Fruit fly (Drosophila melanogaster) whole organism, prepupa: Measurements from ENCODE around the gene Ppcs.
A peak's percentile ranks its signal among the peaks of the same experiment; 100 is the strongest.

Experiments
- Blimp-1 ChIP-seq: fragments of 200-800 bp; sonication (Bioruptor generic); optimal IDR thresholded peaks from 3 replicates; lab custom pipeline; 2017; ENCODE audit warnings: missing biosample characterization, missing genetic modification characterization, mild to moderate bottlenecking, moderate library complexity, missing genetic modification reagents
- CG10669 ChIP-seq: fragments of 200-800 bp; sonication (Bioruptor generic); optimal IDR thresholded peaks from 3 replicates; lab custom pipeline; 2018; ENCODE audit warnings: missing biosample characterization, mild to moderate bottlenecking, missing genetic modification characterization, moderate library complexity
- CG11294 ChIP-seq: fragments of 200-800 bp; sonication (Bioruptor generic); IDR thresholded peaks from 2 replicates; pipeline ENCODE4 v1.3.6; 2022; ENCODE audit warnings: missing biosample characterization, missing genetic modification characterization
- CG11762 ChIP-seq: fragments of 200-800 bp; sonication (Bioruptor generic); optimal IDR thresholded peaks from 3 replicates; lab custom pipeline; 2016; ENCODE audit warnings: missing biosample characterization, missing genetic modification characterization; ENCODE audit not compliant: insufficient read depth
- CG15336 ChIP-seq: fragments of 200-800 bp; sonication (Bioruptor generic); IDR thresholded peaks from 2 replicates; pipeline ENCODE4 v1.3.6; 2022; ENCODE audit warnings: missing biosample characterization, missing genetic modification characterization
- CG1621 ChIP-seq: fragments of 200-800 bp; sonication (Bioruptor generic); optimal IDR thresholded peaks from 3 replicates; lab custom pipeline; 2018; ENCODE audit warnings: missing biosample characterization, mild to moderate bottlenecking, missing genetic modification characterization
- CG3032 ChIP-seq: fragments of 200-800 bp; optimal IDR thresholded peaks from 2 replicates; lab custom pipeline; 2019; ENCODE audit warnings: missing biosample characterization, mild to moderate bottlenecking, missing genetic modification characterization, moderate library complexity
- CG34406 ChIP-seq: fragments of 200-800 bp; sonication (Bioruptor generic); optimal IDR thresholded peaks from 3 replicates; lab custom pipeline; 2016; ENCODE audit warnings: missing biosample characterization, missing genetic modification characterization
- CG4318 ChIP-seq: fragments of 200-800 bp; sonication (Bioruptor generic); optimal IDR thresholded peaks from 3 replicates; lab custom pipeline; 2017; ENCODE audit warnings: missing biosample characterization, mild to moderate bottlenecking, missing genetic modification characterization
- CG6163 ChIP-seq: fragments of 200-800 bp; sonication (Bioruptor generic); IDR thresholded peaks from 3 replicates; pipeline ENCODE4 v1.3.6; 2022; ENCODE audit warnings: missing biosample characterization, missing genetic modification characterization
- CG6276 ChIP-seq: fragments of 200-800 bp; sonication (Bioruptor generic); optimal IDR thresholded peaks from 2 replicates; lab custom pipeline; 2017; ENCODE audit warnings: missing biosample characterization, mild to moderate bottlenecking, missing genetic modification characterization
- CG6808 ChIP-seq: fragments of 200-800 bp; sonication (Bioruptor generic); optimal IDR thresholded peaks from 3 replicates; lab custom pipeline; 2017; ENCODE audit warnings: missing biosample characterization, missing genetic modification characterization, mild to moderate bottlenecking, moderate library complexity, missing genetic modification reagents
- CG8319 ChIP-seq: fragments of 200-800 bp; sonication (Bioruptor generic); optimal IDR thresholded peaks from 3 replicates; lab custom pipeline; 2016; ENCODE audit warnings: missing biosample characterization, missing genetic modification characterization
- CG8632 ChIP-seq: fragments of 200-800 bp; sonication (Bioruptor generic); optimal IDR thresholded peaks from 3 replicates; lab custom pipeline; 2016; ENCODE audit warnings: missing biosample characterization, missing genetic modification characterization
- Eip75B ChIP-seq: fragments of 200-800 bp; sonication (Bioruptor generic); optimal IDR thresholded peaks from 3 replicates; lab custom pipeline; 2016; ENCODE audit warnings: missing biosample characterization, missing genetic modification characterization
- Eip78C ChIP-seq: fragments of 200-800 bp; sonication (Bioruptor generic); peaks from one replicate; lab custom pipeline; 2016; ENCODE audit warnings: missing biosample characterization, missing genetic modification characterization
- Eip93F ChIP-seq: fragments of 200-800 bp; sonication (Bioruptor generic); optimal IDR thresholded peaks from 2 replicates; lab custom pipeline; 2016; ENCODE audit warnings: missing biosample characterization, mild to moderate bottlenecking, missing genetic modification characterization
- Gug ChIP-seq: fragments of 200-800 bp; sonication (Bioruptor generic); IDR thresholded peaks from 2 replicates; pipeline ENCODE4 v1.3.6; 2022; ENCODE audit warnings: missing biosample characterization, missing genetic modification characterization
- Hr39 ChIP-seq: fragments of 200-800 bp; sonication (Bioruptor generic); optimal IDR thresholded peaks from 2 replicates; lab custom pipeline; 2016; ENCODE audit warnings: missing biosample characterization, missing genetic modification characterization
- Hr4 ChIP-seq: fragments of 200-800 bp; sonication (Bioruptor generic); optimal IDR thresholded peaks from 3 replicates; lab custom pipeline; 2016; ENCODE audit warnings: missing biosample characterization, missing genetic modification characterization
- Met ChIP-seq: fragments of 200-800 bp; sonication (Bioruptor generic); optimal IDR thresholded peaks from 3 replicates; lab custom pipeline; 2016; ENCODE audit warnings: missing biosample characterization, missing genetic modification characterization
- Smox ChIP-seq: fragments of 200-800 bp; sonication (Bioruptor generic); optimal IDR thresholded peaks from 3 replicates; lab custom pipeline; 2016; ENCODE audit warnings: missing biosample characterization, missing genetic modification characterization
- Sox15 ChIP-seq: fragments of 200-800 bp; sonication (Bioruptor generic); optimal IDR thresholded peaks from 3 replicates; lab custom pipeline; 2016; ENCODE audit warnings: missing biosample characterization, missing genetic modification characterization
- acj6 ChIP-seq: fragments of 200-800 bp; sonication (Bioruptor generic); optimal IDR thresholded peaks from 3 replicates; lab custom pipeline; 2016; ENCODE audit warnings: missing biosample characterization, missing genetic modification characterization
- cyc ChIP-seq: fragments of 200-800 bp; sonication (Bioruptor generic); optimal IDR thresholded peaks from 3 replicates; lab custom pipeline; 2016; ENCODE audit warnings: missing biosample characterization, missing genetic modification characterization
- dac ChIP-seq: fragments of 200-800 bp; sonication (Bioruptor generic); optimal IDR thresholded peaks from 2 replicates; lab custom pipeline; 2017; ENCODE audit warnings: missing biosample characterization, mild to moderate bottlenecking, missing genetic modification characterization
- dsx ChIP-seq: fragments of 200-800 bp; optimal IDR thresholded peaks from 3 replicates; lab custom pipeline; 2019; ENCODE audit warnings: missing biosample characterization, mild to moderate bottlenecking, missing genetic modification characterization, moderate library complexity; ENCODE audit not compliant: poor library complexity, severe bottlenecking
- eg ChIP-seq: fragments of 200-800 bp; sonication (Bioruptor generic); IDR thresholded peaks from 3 replicates; pipeline ENCODE4 v1.3.6; 2022; ENCODE audit warnings: missing biosample characterization, missing genetic modification characterization
- esn ChIP-seq: fragments of 200-800 bp; sonication (Bioruptor generic); optimal IDR thresholded peaks from 2 replicates; lab custom pipeline; 2016; ENCODE audit warnings: missing biosample characterization, mild to moderate bottlenecking, missing genetic modification characterization, moderate library complexity
- fd59A ChIP-seq: fragments of 200-800 bp; sonication (Bioruptor generic); optimal IDR thresholded peaks from 2 replicates; lab custom pipeline; 2017; ENCODE audit warnings: missing biosample characterization, mild to moderate bottlenecking, missing genetic modification characterization, missing genetic modification reagents
- fd85E ChIP-seq: fragments of 200-800 bp; sonication (Bioruptor generic); optimal IDR thresholded peaks from 3 replicates; lab custom pipeline; 2016; ENCODE audit warnings: missing biosample characterization, missing genetic modification characterization
- fkh ChIP-seq: fragments of 200-800 bp; sonication (Bioruptor generic); optimal IDR thresholded peaks from 3 replicates; lab custom pipeline; 2017; ENCODE audit warnings: missing biosample characterization, mild to moderate bottlenecking, missing genetic modification characterization, moderate library complexity
- net ChIP-seq: fragments of 200-800 bp; sonication (Bioruptor generic); optimal IDR thresholded peaks from 3 replicates; lab custom pipeline; 2016; ENCODE audit warnings: missing biosample characterization, missing genetic modification characterization
- pdm3 ChIP-seq: fragments of 200-800 bp; sonication (Bioruptor generic); optimal IDR thresholded peaks from 3 replicates; lab custom pipeline; 2016; ENCODE audit warnings: missing biosample characterization, missing genetic modification characterization
- spab ChIP-seq: fragments of 200-800 bp; sonication (Bioruptor generic); optimal IDR thresholded peaks from 2 replicates; lab custom pipeline; 2017; ENCODE audit warnings: missing biosample characterization, mild to moderate bottlenecking, missing genetic modification characterization, missing genetic modification reagents
- svp ChIP-seq: fragments of 200-800 bp; sonication (Bioruptor generic); peaks from one replicate; lab custom pipeline; 2016; ENCODE audit warnings: missing biosample characterization, missing genetic modification characterization
- topi ChIP-seq: fragments of 200-800 bp; sonication (Bioruptor generic); optimal IDR thresholded peaks from 3 replicates; lab custom pipeline; 2016; ENCODE audit warnings: missing biosample characterization, missing genetic modification characterization
- vri ChIP-seq: fragments of 200-800 bp; sonication (Bioruptor generic); optimal IDR thresholded peaks from 3 replicates; lab custom pipeline; 2016; ENCODE audit warnings: missing biosample characterization, mild to moderate bottlenecking, missing genetic modification characterization

Ppcs gene

DNA sequence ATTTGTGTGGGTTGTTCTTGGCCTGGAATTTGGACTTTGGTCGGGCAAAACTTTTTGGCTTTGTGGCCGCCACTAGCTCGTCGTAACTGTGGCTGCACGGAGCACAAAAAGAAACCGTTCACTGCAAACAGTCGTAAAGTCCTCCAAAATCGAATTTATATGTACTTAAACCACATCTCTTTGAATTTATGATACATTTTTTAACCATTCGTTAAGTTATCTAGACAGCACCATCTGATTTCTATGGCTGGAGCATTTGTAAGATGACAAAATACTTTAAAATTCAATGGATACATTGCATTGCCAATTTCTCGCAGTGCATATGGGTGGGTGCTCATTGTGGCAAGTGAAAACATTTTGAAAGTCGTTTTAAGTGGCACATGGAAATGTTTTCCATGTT lies 43.6 kb downstream of the Ppcs start (continued):
- TF ChIP-seq fd59A (GFP tag; lab: Kevin White, UChicago) (peak; percentile 10), Met (peak; percentile 70), spab (GFP tag; lab: Kevin White, UChicago) (peak; percentile 19), fkh (no peak), Eip78C (GFP tag; lab: Kevin White, UChicago) (peak; percentile 86), CG10669 (GFP tag; lab: Kevin White, UChicago) (peak; percentile 32), dsx (GFP tag; lab: Kevin White, UChicago) (no peak), CG3032 (tag; lab: Kevin White, UChicago) (peak; percentile 6), eg (peak; percentile 81), Gug (peak; percentile 57), CG6808 (GFP tag; lab: Kevin White, UChicago) (no peak), net (peak; percentile 72), pdm3 (peak; percentile 60), topi (GFP tag; lab: Kevin White, UChicago) (peak; percentile 55), CG8319 (GFP tag; lab: Kevin White, UChicago) (peak; percentile 3)

DNA sequence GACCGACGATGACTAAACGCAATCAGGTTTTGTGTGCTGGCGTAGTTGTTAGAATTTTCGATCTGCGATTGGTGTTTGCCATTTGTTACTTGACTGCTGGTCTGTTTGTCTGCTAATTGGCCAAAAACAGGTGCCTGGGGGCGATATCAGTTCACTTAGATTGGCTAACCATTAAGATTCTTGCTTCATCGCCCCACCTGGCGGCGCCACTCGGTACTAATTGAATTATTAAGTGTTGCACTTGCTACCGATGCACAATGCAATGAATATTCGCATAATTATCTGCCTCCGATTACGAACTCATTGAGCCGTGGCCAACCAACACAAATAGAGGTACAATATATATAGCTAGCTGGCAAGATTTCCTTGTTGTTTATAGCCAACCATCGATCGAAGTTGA lies 44.5 kb downstream of the Ppcs start:
- no peak for TF ChIP-seq CG6276 (GFP tag; lab: Kevin White, UChicago)
- TF ChIP-seq Hr4 (GFP tag; lab: Kevin White, UChicago) = no peak
- TF ChIP-seq Hr39 (GFP tag; lab: Kevin White, UChicago) = no peak
- TF ChIP-seq CG8319 (GFP tag; lab: Kevin White, UChicago) = no peak
- no peak for TF ChIP-seq eg
- no peak for TF ChIP-seq CG15336
- TF ChIP-seq CG34406 = no peak
- no peak for TF ChIP-seq fd59A (GFP tag; lab: Kevin White, UChicago)
- TF ChIP-seq Eip78C (GFP tag; lab: Kevin White, UChicago) = no peak
- no peak for TF ChIP-seq Eip93F (GFP tag; lab: Kevin White, UChicago)
- TF ChIP-seq CG6808 (GFP tag; lab: Kevin White, UChicago) = no peak
- no peak for TF ChIP-seq CG11294 (GFP tag; lab: Robert Waterston, UW)
- TF ChIP-seq Sox15 (GFP tag; lab: Kevin White, UChicago) = no peak
- TF ChIP-seq dac (GFP tag; lab: Kevin White, UChicago) = no peak
- no peak for TF ChIP-seq net
- TF ChIP-seq CG8632 (GFP tag; lab: Kevin White, UChicago) = no peak
- no peak for TF ChIP-seq CG4318
- no peak for TF ChIP-seq Blimp-1 (GFP tag; lab: Kevin White, UChicago)
- no peak for TF ChIP-seq CG1621
- TF ChIP-seq esn (GFP tag; lab: Kevin White, UChicago) = no peak

dm6 chr3R:19101267-19101840 lies 46.4 kb downstream of the Ppcs start:
- peak; percentile 80 for TF ChIP-seq svp (GFP tag; lab: Kevin White, UChicago)
- TF ChIP-seq fd85E (GFP tag; lab: Kevin White, UChicago) = no peak
- TF ChIP-seq Smox (GFP tag; lab: Kevin White, UChicago) = no peak

dm6 chr3R:19100098-19100497 lies 47.6 kb downstream of the Ppcs start:
- no peak for TF ChIP-seq acj6 (GFP tag; lab: Kevin White, UChicago)
- TF ChIP-seq CG6163 (GFP tag; lab: Robert Waterston, UW) = peak; percentile 44; the same call in 1 of the 3 replicates
- no peak for TF ChIP-seq cyc (GFP tag; lab: Kevin White, UChicago)
- TF ChIP-seq CG34406 = no peak
- TF ChIP-seq topi (GFP tag; lab: Kevin White, UChicago) = no peak
- peak; percentile 51 for TF ChIP-seq vri (GFP tag; lab: Kevin White, UChicago)
- peak; percentile 24 for TF ChIP-seq Eip78C (GFP tag; lab: Kevin White, UChicago)
- TF ChIP-seq Eip75B (GFP tag; lab: Kevin White, UChicago) = peak; percentile 18
- no peak for TF ChIP-seq CG11762 (GFP tag; lab: Kevin White, UChicago)
- peak; percentile 99 for TF ChIP-seq svp (GFP tag; lab: Kevin White, UChicago)
